Worm (Caenorhabditis elegans) whole organism, young adult: Measurements from ENCODE around the gene shc-3.
A peak's percentile ranks its signal among the peaks of the same experiment; 100 is the strongest.

Experiments
- B0019.2 ChIP-seq: fragments of 200-800 bp; sonication (Bioruptor generic); conservative IDR thresholded peaks from 2 replicates; pipeline ENCODE4 v1.3.6; 2022; ENCODE audit warnings: missing genetic modification reagents, missing genetic modification characterization, missing compliant biosample characterization
- C06A6.2 ChIP-seq: fragments of 200-800 bp; sonication (Bioruptor generic); conservative IDR thresholded peaks from 2 replicates; pipeline ENCODE4 v1.3.6; 2022; ENCODE audit warnings: missing genetic modification characterization, missing compliant biosample characterization
- C17E4.6 ChIP-seq: fragments of 200-800 bp; sonication (Bioruptor generic); IDR thresholded peaks from 2 replicates; pipeline ENCODE4 v1.3.6; 2022; ENCODE audit warnings: missing genetic modification reagents, missing genetic modification characterization, missing compliant biosample characterization
- D2030.7 ChIP-seq: fragments of 200-800 bp; sonication (Bioruptor generic); IDR thresholded peaks from 2 replicates; pipeline ENCODE4 v1.3.6; 2022; ENCODE audit warnings: missing genetic modification reagents, missing genetic modification characterization, missing compliant biosample characterization
- F22D6.2 ChIP-seq: sonication (generic microtip); optimal IDR thresholded peaks from 2 replicates; lab custom pipeline; 2016; ENCODE audit warnings: mild to moderate bottlenecking, missing genetic modification characterization, missing compliant biosample characterization
- F33H1.4 ChIP-seq: fragments of 200-800 bp; sonication (Bioruptor generic); IDR thresholded peaks from 2 replicates; pipeline ENCODE4 v1.3.6; 2022; ENCODE audit warnings: missing genetic modification reagents, missing genetic modification characterization, missing compliant biosample characterization
- F52B5.7 ChIP-seq: sonication (generic microtip); optimal IDR thresholded peaks from 2 replicates; lab custom pipeline; 2016; ENCODE audit warnings: mild to moderate bottlenecking, missing genetic modification characterization, missing compliant biosample characterization
- F55B11.4 ChIP-seq: sonication (generic microtip); optimal IDR thresholded peaks from 2 replicates; lab custom pipeline; 2016; ENCODE audit warnings: missing compliant biosample characterization, missing genetic modification characterization, borderline replicate concordance; ENCODE audit not compliant: insufficient read depth
- F57C9.4 ChIP-seq: sonication (generic microtip); optimal IDR thresholded peaks from 2 replicates; lab custom pipeline; 2017; ENCODE audit warnings: mild to moderate bottlenecking, missing genetic modification characterization, missing compliant biosample characterization
- T26A5.8 ChIP-seq: sonication (generic microtip); optimal IDR thresholded peaks from 2 replicates; lab custom pipeline; 2016; ENCODE audit warnings: missing genetic modification characterization, missing compliant biosample characterization
- Y53F4B.3 ChIP-seq: fragments of 200-800 bp; sonication (Bioruptor generic); IDR thresholded peaks from 2 replicates; pipeline ENCODE4 v1.3.6; 2022; ENCODE audit warnings: missing genetic modification reagents, missing genetic modification characterization, missing compliant biosample characterization
- Y53G8AR.9 ChIP-seq: fragments of 200-800 bp; sonication (Bioruptor generic); conservative IDR thresholded peaks from 2 replicates; pipeline ENCODE4 v1.3.6; 2022; ENCODE audit warnings: missing genetic modification reagents, missing genetic modification characterization, missing compliant biosample characterization
- Y56A3A.18 ChIP-seq: fragments of 200-800 bp; sonication (Bioruptor generic); IDR thresholded peaks from 2 replicates; pipeline ENCODE4 v1.3.6; 2022; ENCODE audit warnings: missing genetic modification reagents, missing genetic modification characterization, missing compliant biosample characterization
- aptf-2 ChIP-seq: fragments of 200-800 bp; sonication (Bioruptor generic); conservative IDR thresholded peaks from 2 replicates; pipeline ENCODE4 v1.3.6; 2022; ENCODE audit warnings: missing genetic modification reagents, missing genetic modification characterization, missing compliant biosample characterization
- aptf-3 ChIP-seq: fragments of 200-800 bp; sonication (Bioruptor generic); IDR thresholded peaks from 2 replicates; pipeline ENCODE4 v1.3.6; 2022; ENCODE audit warnings: missing genetic modification characterization, missing compliant biosample characterization
- attf-3 ChIP-seq: fragments of 200-800 bp; sonication (Bioruptor generic); conservative IDR thresholded peaks from 2 replicates; pipeline ENCODE4 v1.3.6; 2022; ENCODE audit warnings: missing genetic modification reagents, missing genetic modification characterization, missing compliant biosample characterization
- attf-6 ChIP-seq: fragments of 200-800 bp; sonication (Bioruptor generic); IDR thresholded peaks from 2 replicates; pipeline ENCODE4 v1.3.6; 2022; ENCODE audit warnings: missing genetic modification reagents, missing genetic modification characterization, missing compliant biosample characterization
- bed-2 ChIP-seq: fragments of 200-800 bp; sonication (Bioruptor generic); IDR thresholded peaks from 2 replicates; pipeline ENCODE4 v1.3.6; 2022; ENCODE audit warnings: missing genetic modification reagents, missing genetic modification characterization, missing compliant biosample characterization
- ceh-27 ChIP-seq: fragments of 200-800 bp; sonication (Bioruptor generic); optimal IDR thresholded peaks from 2 replicates; lab custom pipeline; 2018; ENCODE audit warnings: mild to moderate bottlenecking, missing genetic modification characterization, moderate library complexity, missing compliant biosample characterization
- ceh-40 ChIP-seq: fragments of 200-800 bp; sonication (Bioruptor generic); IDR thresholded peaks from 2 replicates; pipeline ENCODE4 v1.3.6; 2022; ENCODE audit warnings: missing genetic modification characterization, missing compliant biosample characterization
- ceh-58 ChIP-seq: fragments of 200-800 bp; sonication (Bioruptor generic); IDR thresholded peaks from 2 replicates; pipeline ENCODE4 v1.3.6; 2022; ENCODE audit warnings: missing genetic modification characterization, missing compliant biosample characterization
- ceh-91 ChIP-seq: fragments of 200-800 bp; sonication (Bioruptor generic); IDR thresholded peaks from 2 replicates; pipeline ENCODE4 v1.3.6; 2022; ENCODE audit warnings: missing genetic modification reagents, missing genetic modification characterization, missing compliant biosample characterization
- chd-7 ChIP-seq: sonication (generic microtip); optimal IDR thresholded peaks from 2 replicates; lab custom pipeline; 2016; ENCODE audit warnings: mild to moderate bottlenecking, missing genetic modification characterization, moderate library complexity, missing compliant biosample characterization
- die-1 ChIP-seq: sonication (generic microtip); optimal IDR thresholded peaks from 2 replicates; lab custom pipeline; 2016; ENCODE audit warnings: missing genotype, mild to moderate bottlenecking, missing genetic modification characterization, missing compliant biosample characterization
- dpff-1 ChIP-seq: sonication (generic microtip); optimal IDR thresholded peaks from 2 replicates; lab custom pipeline; 2017; ENCODE audit warnings: mild to moderate bottlenecking, missing genetic modification characterization, missing compliant biosample characterization
- efl-1 ChIP-seq: fragments of 150-350 bp; optimal IDR thresholded peaks from 2 replicates; lab custom pipeline; 2014; ENCODE audit warnings: missing biosample characterization, missing genetic modification reagents, missing genetic modification characterization
- egl-44 ChIP-seq: fragments of 200-800 bp; sonication (Bioruptor generic); IDR thresholded peaks from 2 replicates; pipeline ENCODE4 v1.3.6; 2022; ENCODE audit warnings: missing genetic modification reagents, missing genetic modification characterization, missing compliant biosample characterization
- gei-17 ChIP-seq: fragments of 200-800 bp; sonication (Bioruptor generic); optimal IDR thresholded peaks from 2 replicates; lab custom pipeline; 2018; ENCODE audit warnings: mild to moderate bottlenecking, missing genetic modification characterization, missing compliant biosample characterization
- hlh-26 ChIP-seq: fragments of 200-800 bp; sonication (Bioruptor generic); conservative IDR thresholded peaks from 2 replicates; pipeline ENCODE4 v1.3.6; 2022; ENCODE audit warnings: missing genetic modification reagents, missing genetic modification characterization, missing compliant biosample characterization
- hmg-1.2 ChIP-seq: fragments of 200-800 bp; sonication (Bioruptor generic); IDR thresholded peaks from 2 replicates; pipeline ENCODE4 v1.3.6; 2022; ENCODE audit warnings: missing genetic modification reagents, missing genetic modification characterization, missing compliant biosample characterization
- hrde-1 ChIP-seq: sonication (generic microtip); optimal IDR thresholded peaks from 2 replicates; lab custom pipeline; 2016; ENCODE audit warnings: missing genetic modification characterization, mild to moderate bottlenecking, missing compliant biosample characterization, moderate library complexity, missing genotype, missing genetic modification reagents, borderline replicate concordance
- let-526 ChIP-seq: fragments of 200-800 bp; sonication (Bioruptor generic); IDR thresholded peaks from 2 replicates; pipeline ENCODE4 v1.3.6; 2022; ENCODE audit warnings: missing genetic modification reagents, missing genetic modification characterization, missing compliant biosample characterization
- lsy-27 ChIP-seq: sonication (generic microtip); optimal IDR thresholded peaks from 2 replicates; lab custom pipeline; 2017; ENCODE audit warnings: missing genetic modification characterization, mild to moderate bottlenecking, missing compliant biosample characterization, antibody characterized with exemption, missing genotype, borderline replicate concordance; ENCODE audit not compliant: insufficient read depth
- madf-3 ChIP-seq: fragments of 200-800 bp; sonication (Bioruptor generic); IDR thresholded peaks from 2 replicates; pipeline ENCODE4 v1.3.6; 2022; ENCODE audit warnings: missing genetic modification reagents, missing genetic modification characterization, missing compliant biosample characterization
- mes-4 ChIP-seq: sonication (generic microtip); optimal IDR thresholded peaks from 2 replicates; lab custom pipeline; 2016; ENCODE audit warnings: missing genotype, missing genetic modification characterization, missing compliant biosample characterization
- mxl-1 ChIP-seq: sonication (generic microtip); optimal IDR thresholded peaks from 2 replicates; lab custom pipeline; 2016; ENCODE audit warnings: missing genetic modification characterization, missing compliant biosample characterization
- nfya-1 ChIP-seq: sonication (generic microtip); optimal IDR thresholded peaks from 2 replicates; lab custom pipeline; 2017; ENCODE audit warnings: antibody characterized with exemption, missing compliant biosample characterization, missing genetic modification characterization, borderline replicate concordance; ENCODE audit not compliant: insufficient read depth
- nhr-120 ChIP-seq: fragments of 200-800 bp; sonication (Bioruptor generic); IDR thresholded peaks from 2 replicates; pipeline ENCODE4 v1.3.6; 2022; ENCODE audit warnings: missing genetic modification characterization, missing compliant biosample characterization
- nhr-27 ChIP-seq: fragments of 200-800 bp; sonication (Bioruptor generic); optimal IDR thresholded peaks from 2 replicates; lab custom pipeline; 2018; ENCODE audit warnings: mild to moderate bottlenecking, missing genetic modification characterization, moderate library complexity, missing compliant biosample characterization
- pha-4 ChIP-seq: fragments of 150-350 bp; sonication (generic microtip); optimal IDR thresholded peaks from 2 replicates; lab custom pipeline; 2014; ENCODE audit warnings: missing biosample characterization, missing genetic modification reagents, missing genetic modification characterization
- rcor-1 ChIP-seq: fragments of 200-800 bp; sonication (Bioruptor generic); IDR thresholded peaks from 2 replicates; pipeline ENCODE4 v1.3.6; 2022; ENCODE audit warnings: missing genetic modification reagents, missing genetic modification characterization, missing compliant biosample characterization
- snpc-1.1 ChIP-seq: sonication (generic microtip); optimal IDR thresholded peaks from 2 replicates; lab custom pipeline; 2017; ENCODE audit warnings: missing genetic modification characterization, mild to moderate bottlenecking, missing compliant biosample characterization, antibody characterized with exemption, moderate library complexity, missing genotype, missing genetic modification reagents; ENCODE audit not compliant: insufficient read depth
- tbx-9 ChIP-seq: sonication (generic microtip); optimal IDR thresholded peaks from 2 replicates; lab custom pipeline; 2016; ENCODE audit warnings: borderline replicate concordance, missing genetic modification characterization, inconsistent platforms, missing compliant biosample characterization
- tlf-1 ChIP-seq: fragments of 200-800 bp; sonication (Bioruptor generic); optimal IDR thresholded peaks from 2 replicates; lab custom pipeline; 2018; ENCODE audit warnings: mild to moderate bottlenecking, missing genetic modification characterization, missing compliant biosample characterization
- unc-130 ChIP-seq: sonication (generic microtip); optimal IDR thresholded peaks from 2 replicates; lab custom pipeline; 2016; ENCODE audit warnings: missing genetic modification reagents, missing genetic modification characterization, missing compliant biosample characterization
- unc-62 ChIP-seq: fragments of 150-350 bp; optimal IDR thresholded peaks from 2 replicates; lab custom pipeline; 2014; ENCODE audit warnings: missing biosample characterization, missing genetic modification reagents, missing genetic modification characterization
- ztf-18 ChIP-seq: sonication (generic microtip); optimal IDR thresholded peaks from 2 replicates; lab custom pipeline; 2016; ENCODE audit warnings: missing genotype, mild to moderate bottlenecking, missing genetic modification characterization, missing compliant biosample characterization
- ztf-26 ChIP-seq: sonication (generic microtip); optimal IDR thresholded peaks from 2 replicates; lab custom pipeline; 2017; ENCODE audit warnings: missing genetic modification characterization, missing compliant biosample characterization
- ztf-28 ChIP-seq: fragments of 200-800 bp; sonication (Bioruptor generic); IDR thresholded peaks from 2 replicates; pipeline ENCODE4 v1.3.6; 2022; ENCODE audit warnings: missing genetic modification reagents, missing genetic modification characterization, missing compliant biosample characterization
- ztf-3 ChIP-seq: fragments of 200-800 bp; sonication (Bioruptor generic); optimal IDR thresholded peaks from 2 replicates; lab custom pipeline; 2018; ENCODE audit warnings: mild to moderate bottlenecking, missing genetic modification characterization, missing compliant biosample characterization

shc-3 gene

DNA sequence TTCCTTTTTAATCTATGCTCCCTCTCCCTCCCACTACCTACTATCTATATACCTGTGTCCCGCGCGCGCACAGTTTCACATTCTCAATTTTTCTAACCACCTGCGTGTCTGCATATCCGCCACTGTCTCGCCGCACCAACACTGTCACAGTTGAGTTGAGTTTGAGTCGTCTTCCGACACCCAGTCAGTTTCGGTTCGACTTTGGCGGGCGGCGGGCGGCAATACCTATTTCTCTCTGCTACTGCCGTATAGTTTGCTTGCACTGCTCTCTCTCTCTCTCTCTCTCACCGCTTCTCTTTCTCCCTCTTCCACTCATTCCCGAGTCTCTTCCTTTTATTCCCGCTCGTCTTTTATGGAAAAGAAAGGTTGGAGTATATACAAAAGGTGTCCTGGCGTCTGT is 41.9 kb upstream of the shc-3 start:
- no peak for TF ChIP-seq bed-2 (GFP tag; lab: Robert Waterston, UW)
- peak; percentile 29 for TF ChIP-seq efl-1 (GFP tag; lab: Kevin White, UChicago)
- no peak for TF ChIP-seq nhr-27
- no peak for TF ChIP-seq Y53F4B.3 (GFP tag; lab: Robert Waterston, UW)
- peak; percentile 71; the same call in 1 of the 2 replicates for TF ChIP-seq hmg-1.2 (GFP tag; lab: Robert Waterston, UW)
- TF ChIP-seq attf-6 (GFP tag; lab: Robert Waterston, UW), result no peak
- no peak for TF ChIP-seq hlh-26 (GFP tag; lab: Robert Waterston, UW)
- TF ChIP-seq ceh-91, result no peak
- TF ChIP-seq C06A6.2 (GFP tag; lab: Robert Waterston, UW), result no peak
- TF ChIP-seq madf-3 (GFP tag; lab: Robert Waterston, UW), result no peak
- no peak for TF ChIP-seq F55B11.4 (tag; lab: Kevin White, UChicago)
- no peak for TF ChIP-seq hrde-1
- TF ChIP-seq rcor-1, result no peak
- TF ChIP-seq ztf-3 (GFP tag; lab: Kevin White, UChicago), result no peak
- TF ChIP-seq tbx-9 (tag; lab: Kevin White, UChicago), result no peak
- no peak for TF ChIP-seq snpc-1.1 (tag; lab: Kevin White, UChicago)
- TF ChIP-seq ceh-58 (GFP tag; lab: Robert Waterston, UW), result no peak
- TF ChIP-seq C17E4.6 (GFP tag; lab: Robert Waterston, UW), result no peak
- no peak for TF ChIP-seq unc-130 (GFP tag; lab: Kevin White, UChicago)
- TF ChIP-seq dpff-1, result no peak
- no peak for TF ChIP-seq D2030.7
- no peak for TF ChIP-seq let-526 (GFP tag; lab: Robert Waterston, UW)
- TF ChIP-seq nfya-1, result no peak
- no peak for TF ChIP-seq tlf-1 (GFP tag; lab: Kevin White, UChicago)
- peak; percentile 21 for TF ChIP-seq unc-62 (GFP tag; lab: Kevin White, UChicago)
- no peak for TF ChIP-seq B0019.2
- peak; percentile 10 for TF ChIP-seq die-1 (tag; lab: Kevin White, UChicago)
- no peak for TF ChIP-seq ztf-28 (GFP tag; lab: Robert Waterston, UW)
- no peak for TF ChIP-seq F52B5.7
- TF ChIP-seq F22D6.2 (tag; lab: Kevin White, UChicago), result no peak
- no peak for TF ChIP-seq nhr-120
- no peak for TF ChIP-seq mxl-1 (tag; lab: Kevin White, UChicago)
- peak; percentile 6 for TF ChIP-seq ztf-18 (tag; lab: Kevin White, UChicago)
- peak; percentile 62; the same call in 1 of the 2 replicates for TF ChIP-seq egl-44
- TF ChIP-seq lsy-27 (tag; lab: Kevin White, UChicago), result no peak
- TF ChIP-seq ztf-26 (tag; lab: Kevin White, UChicago), result no peak
- TF ChIP-seq aptf-3 (GFP tag; lab: Robert Waterston, UW), result no peak
- TF ChIP-seq aptf-2 (GFP tag; lab: Robert Waterston, UW), result no peak
- TF ChIP-seq attf-3, result no peak
- no peak for TF ChIP-seq Y53G8AR.9 (GFP tag; lab: Robert Waterston, UW)
- no peak for TF ChIP-seq mes-4 (tag; lab: Kevin White, UChicago)
- TF ChIP-seq F33H1.4 (GFP tag; lab: Robert Waterston, UW), result no peak
- TF ChIP-seq chd-7 (tag; lab: Kevin White, UChicago), result peak; percentile 35
- TF ChIP-seq Y56A3A.18 (GFP tag; lab: Robert Waterston, UW), result no peak
- TF ChIP-seq ceh-40 (GFP tag; lab: Robert Waterston, UW), result no peak
- TF ChIP-seq F57C9.4 (tag; lab: Kevin White, UChicago), result no peak
- TF ChIP-seq ceh-27 (GFP tag; lab: Kevin White, UChicago), result peak; percentile 8
- no peak for TF ChIP-seq pha-4 (tag; lab: Kevin White, UChicago)
- no peak for TF ChIP-seq T26A5.8
- TF ChIP-seq gei-17 (GFP tag; lab: Kevin White, UChicago), result no peak
